Worm (Caenorhabditis elegans): Measurements from ENCODE around the gene srd-64.

DNA sequence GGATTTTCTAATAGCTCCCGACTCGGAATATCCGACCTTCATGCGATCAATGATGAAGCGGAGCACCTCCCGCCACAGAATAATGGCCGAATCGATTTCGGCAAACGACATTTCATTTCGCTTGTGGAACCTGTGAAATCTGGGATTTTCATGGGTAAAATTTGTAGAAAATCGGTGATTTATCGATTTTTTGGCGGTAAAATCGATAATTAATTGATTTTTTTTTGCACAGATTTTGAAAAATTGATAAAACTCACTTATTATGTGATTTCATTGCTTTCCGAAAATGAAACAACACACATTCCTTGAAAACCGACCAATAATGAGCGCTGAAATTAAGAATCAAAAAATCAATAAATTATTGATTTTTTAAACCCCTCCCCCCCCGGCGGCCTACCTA, 28.0 kb downstream of the srd-64 start:
- TF ChIP-seq him-1 (tag; optimal IDR thresholded peaks at IDR 0.05) (no peak), W03F9.2 (tag; optimal IDR thresholded peaks at IDR 0.05) (no peak), dao-5 (tag; optimal IDR thresholded peaks at IDR 0.05) (no peak)

Data from whole organism, L4/young adult.